Worm (Caenorhabditis elegans) whole organism, midembryonic: ENCODE measurements around the gene K11G12.6.

Experiments
- T22C8.4 ChIP-seq: fragments of 200-800 bp; sonication (Bioruptor generic); IDR thresholded peaks from 2 replicates; pipeline ENCODE4 v1.3.6; 2022; ENCODE audit warnings: missing genetic modification characterization, missing compliant biosample characterization
- cog-1 ChIP-seq: sonication (generic microtip); optimal IDR thresholded peaks from 2 replicates; lab custom pipeline; 2016; ENCODE audit warnings: missing genetic modification characterization, missing compliant biosample characterization
- flt-1 ChIP-seq: fragments of 200-800 bp; sonication (Bioruptor generic); IDR thresholded peaks from 2 replicates; pipeline ENCODE4 v1.3.6; 2022; ENCODE audit warnings: missing genetic modification characterization, missing compliant biosample characterization
- ref-1 ChIP-seq: fragments of 200-800 bp; sonication (Bioruptor generic); conservative IDR thresholded peaks from 2 replicates; pipeline ENCODE4 v1.3.6; 2022; ENCODE audit warnings: missing genetic modification reagents, missing genetic modification characterization, missing compliant biosample characterization
- ztf-23 ChIP-seq: fragments of 200-800 bp; sonication (Bioruptor generic); IDR thresholded peaks from 2 replicates; pipeline ENCODE4 v1.3.6; 2022; ENCODE audit warnings: missing genetic modification reagents, missing genetic modification characterization, missing compliant biosample characterization
- ztf-29 ChIP-seq: fragments of 200-800 bp; sonication (Bioruptor generic); IDR thresholded peaks from 2 replicates; pipeline ENCODE4 v1.3.6; 2022; ENCODE audit warnings: missing genetic modification reagents, missing genetic modification characterization, missing compliant biosample characterization

- TF ChIP-seq T22C8.4 (GFP tag; lab: Robert Waterston, UW) (no peak), cog-1 (tag; lab: Kevin White, UChicago) (peak; percentile 39), ztf-23 (no peak), ref-1 (GFP tag; lab: Robert Waterston, UW) (no peak), flt-1 (GFP tag; lab: Robert Waterston, UW) (no peak), ztf-29 (GFP tag; lab: Robert Waterston, UW) (no peak)
These were observed at the start of gene K11G12.6 for ce11 chrX:6729593-6729992.
